Fruit fly (Drosophila melanogaster): ENCODE data around the gene CG14325.
A peak's percentile ranks its signal among the peaks of the same experiment; 100 is the strongest.

DNA sequence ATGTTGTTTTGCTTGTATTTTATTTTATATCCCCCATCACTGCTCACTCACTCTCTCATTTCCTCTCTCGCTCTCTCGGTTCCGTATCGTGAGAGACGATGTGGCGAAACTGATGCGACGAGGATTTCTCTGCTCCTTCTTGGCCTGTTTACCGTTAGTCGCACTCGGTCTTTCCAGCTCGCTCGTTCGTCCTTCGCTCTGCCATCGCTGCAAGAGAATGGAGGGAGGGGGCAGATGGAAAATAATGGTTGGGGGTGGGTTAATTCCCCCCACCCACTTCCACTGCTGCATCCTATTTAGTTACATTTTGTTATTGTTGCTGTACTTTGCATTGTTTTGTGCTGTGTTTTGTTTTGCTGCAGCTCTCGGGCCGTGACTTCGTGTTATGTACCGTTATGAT lies 27.0 kb downstream of the CG14325 start:
- TF ChIP-seq CG17612 (GFP tag; IDR thresholded peaks at IDR 0.05) (no peak), Sin3A (optimal IDR thresholded peaks at IDR 0.05) (no peak), CG7556 (GFP tag; optimal IDR thresholded peaks at IDR 0.05) (no peak), mld (GFP tag; IDR thresholded peaks at IDR 0.05; ENCODE audit: partially characterized antibody) (no peak), Trl (optimal IDR thresholded peaks at IDR 0.05) (peak in 1 of 2 experiments; percentile 46), Trl (GFP tag; optimal IDR thresholded peaks at IDR 0.05) (no peak), gce (GFP tag; IDR thresholded peaks at IDR 0.05) (no peak), Hand (GFP tag; optimal IDR thresholded peaks at IDR 0.05) (no peak), D19A (tag; optimal IDR thresholded peaks at IDR 0.05) (no peak), Taf1 (GFP tag; IDR thresholded peaks at IDR 0.05) (no peak), CG9609 (GFP tag; optimal IDR thresholded peaks at IDR 0.05) (no peak), CG11695 (GFP tag; IDR thresholded peaks at IDR 0.05) (no peak)
